Fruit fly (Drosophila melanogaster) whole organism, wandering third instar larva: Measurements from ENCODE around the gene Clp.

Experiments
- CrebA ChIP-seq: fragments of 200-800 bp; sonication (Bioruptor generic); optimal IDR thresholded peaks from 2 replicates; lab custom pipeline; 2016; ENCODE audit warnings: missing biosample characterization, mild to moderate bottlenecking, missing genetic modification characterization, borderline replicate concordance
- Dfd ChIP-seq: fragments of >200 bp; optimal IDR thresholded peaks from 2 replicates; lab custom pipeline; 2017; ENCODE audit warnings: missing biosample characterization, missing genetic modification characterization
- Hnf4 ChIP-seq: fragments of 200-800 bp; sonication (Bioruptor generic); optimal IDR thresholded peaks from 2 replicates; lab custom pipeline; 2016; ENCODE audit warnings: missing biosample characterization, mild to moderate bottlenecking, missing genetic modification characterization
- OdsH ChIP-seq: fragments of 200-800 bp; sonication (Bioruptor generic); optimal IDR thresholded peaks from 2 replicates; lab custom pipeline; 2016; ENCODE audit warnings: missing biosample characterization, mild to moderate bottlenecking, missing genetic modification characterization
- br ChIP-seq: fragments of 200-800 bp; sonication (Bioruptor generic); optimal IDR thresholded peaks from 2 replicates; lab custom pipeline; 2016; ENCODE audit warnings: missing biosample characterization, missing genetic modification characterization
- dsf ChIP-seq: sonication (Bioruptor generic); optimal IDR thresholded peaks from 2 replicates; lab custom pipeline; 2016; ENCODE audit warnings: missing biosample characterization, missing genetic modification characterization, borderline replicate concordance
- ey ChIP-seq: fragments of 200-800 bp; sonication (Bioruptor generic); optimal IDR thresholded peaks from 2 replicates; lab custom pipeline; 2016; ENCODE audit warnings: missing biosample characterization, missing genetic modification characterization
- foxo ChIP-seq, 2 experiments: fragments of 200-800 bp; sonication (Bioruptor generic); optimal IDR thresholded peaks; 2 replicates in 1 of 2; 3 replicates in 1 of 2; lab custom pipeline; 2016 to 2017; ENCODE audit warnings: missing biosample characterization in 2 of 2, missing genetic modification characterization in 2 of 2
- fru ChIP-seq: fragments of 200-800 bp; sonication (Bioruptor generic); optimal IDR thresholded peaks from 3 replicates; lab custom pipeline; 2016; ENCODE audit warnings: missing biosample characterization, mild to moderate bottlenecking, missing genetic modification characterization
- jim ChIP-seq: fragments of 175-275, 200-325 bp; sonication (Bioruptor generic); optimal IDR thresholded peaks from 2 replicates; lab custom pipeline; 2016; ENCODE audit warnings: missing biosample characterization, mild to moderate bottlenecking, missing genetic modification characterization
- lola ChIP-seq: fragments of >200 bp; optimal IDR thresholded peaks from 2 replicates; lab custom pipeline; 2017; ENCODE audit warnings: missing biosample characterization, missing genetic modification characterization
- pan ChIP-seq: fragments of >200 bp; optimal IDR thresholded peaks from 2 replicates; lab custom pipeline; 2017
- sv ChIP-seq: fragments of 200-800 bp; sonication (Bioruptor generic); optimal IDR thresholded peaks from 3 replicates; lab custom pipeline; 2016; ENCODE audit warnings: missing biosample characterization, missing genetic modification characterization

- no peak for TF ChIP-seq br
- no peak for TF ChIP-seq CrebA (GFP tag; lab: Kevin White, UChicago)
- no peak for TF ChIP-seq Dfd (GFP tag; lab: Kevin White, UChicago)
- TF ChIP-seq ey (GFP tag; lab: Kevin White, UChicago), result peak; percentile 42
- no peak for TF ChIP-seq jim (GFP tag; lab: Kevin White, UChicago)
- TF ChIP-seq dsf (GFP tag; lab: Kevin White, UChicago), result no peak
- peak; percentile 17 for TF ChIP-seq fru
- TF ChIP-seq OdsH (GFP tag; lab: Kevin White, UChicago), result peak; percentile 41
- no peak for TF ChIP-seq lola (GFP tag; lab: Kevin White, UChicago)
- TF ChIP-seq pan (lab: Kevin White, UChicago), result no peak
- TF ChIP-seq sv, result no peak
- TF ChIP-seq foxo (GFP tag; optimal IDR thresholded peaks at IDR 0.05; lab: Kevin White, UChicago), result peak in 1 of 2 experiments; percentile 55
- no peak for TF ChIP-seq Hnf4 (GFP tag; lab: Kevin White, UChicago)
Observed at dm6 chr2L:847189-847987, 27.6 kb downstream of the Clp start.
